Worm (Caenorhabditis elegans): ENCODE results near the gene Y51H4A.5.

ce11 chrIV:16525018-16525417, 920 bp downstream of the Y51H4A.5 start:
- TF ChIP-seq egl-27 (tag; optimal IDR thresholded peaks at IDR 0.05) (no peak), unc-39 (tag; optimal IDR thresholded peaks at IDR 0.05) (no peak), ama-1 (optimal IDR thresholded peaks at IDR 0.05) (no peak), pha-4 (tag; optimal IDR thresholded peaks at IDR 0.05) (no peak), R02D3.7 (tag; optimal IDR thresholded peaks at IDR 0.05) (no peak), lin-15B (tag; optimal IDR thresholded peaks at IDR 0.05) (no peak), elt-3 (tag; optimal IDR thresholded peaks at IDR 0.05) (no peak), nhr-237 (tag; optimal IDR thresholded peaks at IDR 0.05) (no peak), ceh-28 (tag; optimal IDR thresholded peaks at IDR 0.05) (no peak), pqm-1 (tag; optimal IDR thresholded peaks at IDR 0.05) (peak; percentile 46)

Measured in whole organism, L3 larva.